Fruit fly (Drosophila melanogaster): ENCODE results near the gene Sirt2.

Gene Sirt2

dm6 chr3R:20327572-20328483 lies at the start of gene Sirt2, which contains the start of gene CG4360:
Gene Sirt2, plus strand, starts transcription at chr3R:20328465.
Gene CG4360, minus strand, starts transcription at chr3R:20328003.
- TF ChIP-seq foxo (GFP tag; optimal IDR thresholded peaks at IDR 0.05) (peak in 1 of 2 experiments; percentile 43), ey (GFP tag; optimal IDR thresholded peaks at IDR 0.05) (peak; percentile 21), dsf (GFP tag; optimal IDR thresholded peaks at IDR 0.05; ENCODE audit: borderline replicate concordance) (peak; percentile 12), CrebA (GFP tag; optimal IDR thresholded peaks at IDR 0.05; ENCODE audit: borderline replicate concordance) (no peak), Myc (optimal IDR thresholded peaks at IDR 0.05) (peak; percentile 87), br (GFP tag; optimal IDR thresholded peaks at IDR 0.05) (no peak), sage (GFP tag; optimal IDR thresholded peaks at IDR 0.05) (no peak), psq (GFP tag; optimal IDR thresholded peaks at IDR 0.05) (peak; percentile 12), Jra (GFP tag; optimal IDR thresholded peaks at IDR 0.05) (peak; percentile 54), usp (GFP tag; optimal IDR thresholded peaks at IDR 0.05) (no peak), fru (GFP tag; optimal IDR thresholded peaks at IDR 0.05) (peak; percentile 26), dl (GFP tag; optimal IDR thresholded peaks at IDR 0.05; ENCODE audit: insufficient read depth in 1 of 2, partially characterized antibody in 2 of 2) (no peak), Rel (GFP tag; optimal IDR thresholded peaks at IDR 0.05) (no peak), Rel (tag; optimal IDR thresholded peaks at IDR 0.05) (peak; percentile 73), Sp1 (GFP tag; optimal IDR thresholded peaks at IDR 0.05) (peak; percentile 25), Dfd (GFP tag; optimal IDR thresholded peaks at IDR 0.05) (no peak), OdsH (GFP tag; optimal IDR thresholded peaks at IDR 0.05) (peak; percentile 36), Dif (GFP tag; optimal IDR thresholded peaks at IDR 0.05; ENCODE audit: partially characterized antibody) (no peak), Hr78 (GFP tag; optimal IDR thresholded peaks at IDR 0.05) (no peak), sv (GFP tag; optimal IDR thresholded peaks at IDR 0.05) (no peak), Hr83 (GFP tag; optimal IDR thresholded peaks at IDR 0.05; ENCODE audit: poor library complexity, severe bottlenecking) (peak; percentile 91), HLH106 (tag; optimal IDR thresholded peaks at IDR 0.05) (peak; percentile 49), woc (GFP tag; optimal IDR thresholded peaks at IDR 0.05) (peak; percentile 82), pan (optimal IDR thresholded peaks at IDR 0.05) (no peak), rgr (GFP tag; optimal IDR thresholded peaks at IDR 0.05) (peak; percentile 50), h (GFP tag; optimal IDR thresholded peaks at IDR 0.05) (peak; percentile 41)

dm6 chr3R:20280518-20280981 lies 47.7 kb upstream of the Sirt2 start:
- TF ChIP-seq br (GFP tag; optimal IDR thresholded peaks at IDR 0.05): peak; percentile 7
- peak; percentile 40 for TF ChIP-seq fru (GFP tag; optimal IDR thresholded peaks at IDR 0.05)
- no peak for TF ChIP-seq Hr83 (GFP tag; optimal IDR thresholded peaks at IDR 0.05; ENCODE audit: poor library complexity, severe bottlenecking)
- no peak for TF ChIP-seq usp (GFP tag; optimal IDR thresholded peaks at IDR 0.05)
- TF ChIP-seq foxo (GFP tag; optimal IDR thresholded peaks at IDR 0.05): peak in 1 of 2 experiments; percentile 33
- TF ChIP-seq jim (GFP tag; optimal IDR thresholded peaks at IDR 0.05): no peak
- TF ChIP-seq h (GFP tag; optimal IDR thresholded peaks at IDR 0.05): peak; percentile 17
- no peak for TF ChIP-seq Mio (GFP tag; optimal IDR thresholded peaks at IDR 0.05)
- no peak for TF ChIP-seq CG32264 (GFP tag; optimal IDR thresholded peaks at IDR 0.05)
- peak; percentile 16 for TF ChIP-seq ey (GFP tag; optimal IDR thresholded peaks at IDR 0.05)

dm6 chr3R:20282103-20282502 lies 46.2 kb upstream of the Sirt2 start:
- TF ChIP-seq Myc (optimal IDR thresholded peaks at IDR 0.05): no peak
- TF ChIP-seq ey (GFP tag; optimal IDR thresholded peaks at IDR 0.05): no peak
- TF ChIP-seq N (GFP tag; optimal IDR thresholded peaks at IDR 0.05): no peak
- TF ChIP-seq CrebA (GFP tag; optimal IDR thresholded peaks at IDR 0.05; ENCODE audit: borderline replicate concordance): no peak
- no peak for TF ChIP-seq dmrt93B (GFP tag; optimal IDR thresholded peaks at IDR 0.05)
- TF ChIP-seq Hr83 (GFP tag; optimal IDR thresholded peaks at IDR 0.05; ENCODE audit: poor library complexity, severe bottlenecking): no peak
- no peak for TF ChIP-seq Hnf4 (GFP tag; optimal IDR thresholded peaks at IDR 0.05)
- no peak for TF ChIP-seq sv (GFP tag; optimal IDR thresholded peaks at IDR 0.05)
- no peak for TF ChIP-seq dsf (GFP tag; optimal IDR thresholded peaks at IDR 0.05; ENCODE audit: borderline replicate concordance)
- TF ChIP-seq sage (GFP tag; optimal IDR thresholded peaks at IDR 0.05): no peak
- no peak for TF ChIP-seq Sp1 (GFP tag; optimal IDR thresholded peaks at IDR 0.05)
- no peak for TF ChIP-seq rgr (GFP tag; optimal IDR thresholded peaks at IDR 0.05)
- no peak for TF ChIP-seq HLH106 (tag; optimal IDR thresholded peaks at IDR 0.05)
- no peak for TF ChIP-seq Dfd (GFP tag; optimal IDR thresholded peaks at IDR 0.05)
- no peak for TF ChIP-seq usp (GFP tag; optimal IDR thresholded peaks at IDR 0.05)
- TF ChIP-seq Rel (GFP tag; optimal IDR thresholded peaks at IDR 0.05): no peak
- TF ChIP-seq Rel (tag; optimal IDR thresholded peaks at IDR 0.05): no peak

Measured in whole organism, wandering third instar larva.